ENCODE assay signal across 5 worm cellular contexts in the genomic region with DNA sequence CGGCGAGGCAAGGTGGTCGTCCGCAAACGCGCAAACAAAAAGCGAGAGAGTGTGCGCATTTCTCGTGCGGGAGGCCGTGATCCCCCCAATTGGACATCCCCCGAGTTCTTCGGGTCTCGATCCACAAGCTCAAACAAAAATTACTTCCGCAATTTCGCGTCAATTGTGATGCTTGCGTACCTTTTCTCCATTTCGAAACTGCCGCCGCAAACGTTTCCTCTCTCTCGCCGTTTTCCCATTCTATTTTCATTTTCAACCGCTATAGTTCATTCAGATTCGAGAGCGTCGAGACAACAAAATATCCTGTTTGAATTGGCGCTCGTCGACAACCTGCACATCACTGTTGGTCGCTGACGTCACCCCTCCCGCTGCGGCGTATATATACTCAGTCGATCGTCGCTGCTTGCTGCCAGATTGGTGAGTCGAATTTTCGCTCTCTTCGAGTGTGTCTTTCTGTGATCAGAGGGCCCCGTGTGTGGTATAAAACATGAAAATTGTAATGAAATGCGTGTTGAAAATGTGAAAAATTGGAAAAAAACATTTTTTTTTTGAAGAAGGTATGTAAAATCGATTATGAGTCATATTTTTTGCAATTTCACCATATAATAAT.
TF ChIP-seq lines count a peak whose summit lies in the region.

A gene (plus strand): TSS at position 275 of the 610 bp plus-strand sequence.
A gene (plus strand): TSS at position 304 of the 610 bp plus-strand sequence.

TF ChIP-seq in whole organism, L1 larva, 84 proteins besides CTCF, POLR2A, EP300 and RAD21 (continues in another document):
- TF ChIP-seq F16B12.6 (tag; optimal IDR thresholded peaks at IDR 0.05; lab: Kevin White, UChicago) (peak; percentile 94), ztf-4 (tag; optimal IDR thresholded peaks at IDR 0.05; lab: Kevin White, UChicago) (peak; percentile 93), unc-98 (GFP tag; IDR thresholded peaks at IDR 0.05; lab: Robert Waterston, UW) (peak; percentile 84), skn-1 (tag; optimal IDR thresholded peaks at IDR 0.05; lab: Kevin White, UChicago) (peak; percentile 84), swsn-7 (tag; optimal IDR thresholded peaks at IDR 0.05; lab: Kevin White, UChicago) (peak; percentile 97), nhr-71 (tag; optimal IDR thresholded peaks at IDR 0.05; lab: Kevin White, UChicago) (peak; percentile 99), unc-30 (tag; optimal IDR thresholded peaks at IDR 0.05; lab: Kevin White, UChicago) (no peak), Y116A8C.19 (tag; optimal IDR thresholded peaks at IDR 0.05; lab: Kevin White, UChicago; ENCODE audit: borderline replicate concordance) (no peak), mdl-1 (tag; optimal IDR thresholded peaks at IDR 0.05; lab: Kevin White, UChicago) (peak in 1 of 2 experiments; percentile 88), hlh-17 (GFP tag; optimal IDR thresholded peaks at IDR 0.05; lab: Kevin White, UChicago; ENCODE audit: borderline replicate concordance) (no peak), ceh-90 (tag; optimal IDR thresholded peaks at IDR 0.05; lab: Kevin White, UChicago) (no peak), jun-1 (tag; optimal IDR thresholded peaks at IDR 0.05; lab: Kevin White, UChicago) (peak; percentile 96), unc-62 (GFP tag; optimal IDR thresholded peaks at IDR 0.05; lab: Kevin White, UChicago) (no peak), snu-23 (GFP tag; optimal IDR thresholded peaks at IDR 0.05; lab: Kevin White, UChicago) (peak; percentile 97), C16A3.4 (tag; optimal IDR thresholded peaks at IDR 0.05; lab: Kevin White, UChicago) (peak; percentile 91), mep-1 (tag; optimal IDR thresholded peaks at IDR 0.05; lab: Kevin White, UChicago) (peak; percentile 96)

TF ChIP-seq in whole organism, L3 larva, 47 proteins besides CTCF, POLR2A, EP300 and RAD21 (continues in another document):
- peak; percentile 72 for TF ChIP-seq elt-1 (tag; optimal IDR thresholded peaks at IDR 0.05; lab: Kevin White, UChicago)
- TF ChIP-seq nhr-23 (tag; optimal IDR thresholded peaks at IDR 0.05; lab: Kevin White, UChicago) = peak; percentile 88
- peak; percentile 94 for TF ChIP-seq nhr-25 (tag; optimal IDR thresholded peaks at IDR 0.05; lab: Kevin White, UChicago)
- peak; percentile 85 for TF ChIP-seq elt-2 (tag; optimal IDR thresholded peaks at IDR 0.05; lab: Kevin White, UChicago)
- peak; percentile 95 for TF ChIP-seq jun-1 (tag; optimal IDR thresholded peaks at IDR 0.05; lab: Kevin White, UChicago)
- no peak for TF ChIP-seq nhr-67 (tag; optimal IDR thresholded peaks at IDR 0.05; lab: Kevin White, UChicago)
- peak; percentile 85 for TF ChIP-seq lin-39 (tag; optimal IDR thresholded peaks at IDR 0.05; lab: Kevin White, UChicago)
- TF ChIP-seq eor-1 (tag; optimal IDR thresholded peaks at IDR 0.05; lab: Kevin White, UChicago) = peak in 1 of 2 experiments; percentile 27
- peak; percentile 49 for TF ChIP-seq nhr-77 (tag; optimal IDR thresholded peaks at IDR 0.05; lab: Kevin White, UChicago)
- TF ChIP-seq snpc-4 (tag; optimal IDR thresholded peaks at IDR 0.05; lab: Kevin White, UChicago) = peak; percentile 59
- peak; percentile 91 for TF ChIP-seq sea-2 (GFP tag; optimal IDR thresholded peaks at IDR 0.05; lab: Kevin White, UChicago)
- peak; percentile 57 for TF ChIP-seq unc-62 (GFP tag; optimal IDR thresholded peaks at IDR 0.05; lab: Kevin White, UChicago)
- TF ChIP-seq ceh-28 (tag; optimal IDR thresholded peaks at IDR 0.05; lab: Kevin White, UChicago) = peak; percentile 74
- TF ChIP-seq ama-1 (optimal IDR thresholded peaks at IDR 0.05; lab: Kevin White, UChicago) = peak; percentile 96
- peak; percentile 9 for TF ChIP-seq zag-1 (tag; optimal IDR thresholded peaks at IDR 0.05; lab: Kevin White, UChicago)
- peak; percentile 38 for TF ChIP-seq hmg-11 (tag; optimal IDR thresholded peaks at IDR 0.05; lab: Kevin White, UChicago)
- TF ChIP-seq ceh-16 (tag; optimal IDR thresholded peaks at IDR 0.05; lab: Kevin White, UChicago) = no peak

TF ChIP-seq in whole organism, early embryonic, 17 proteins besides CTCF, POLR2A, EP300 and RAD21:
- 0 out of 2 replicates have a peak, but pooled peaks have one; percentile 20 for TF ChIP-seq flt-1 (GFP tag; IDR thresholded peaks at IDR 0.05; lab: Robert Waterston, UW)
- 0 out of 2 replicates have a peak, but pooled peaks have one; percentile 32 for TF ChIP-seq pes-1 (GFP tag; IDR thresholded peaks at IDR 0.05; lab: Robert Waterston, UW)
- TF ChIP-seq B0310.2 (tag; optimal IDR thresholded peaks at IDR 0.05; lab: Kevin White, UChicago) = no peak
- TF ChIP-seq ets-7 (tag; optimal IDR thresholded peaks at IDR 0.05; lab: Kevin White, UChicago) = no peak
- peak; percentile 85 for TF ChIP-seq scrt-1 (GFP tag; IDR thresholded peaks at IDR 0.05; lab: Robert Waterston, UW)
- peak; percentile 15 for TF ChIP-seq hmg-4 (GFP tag; optimal IDR thresholded peaks at IDR 0.05; lab: Kevin White, UChicago)
- no peak for TF ChIP-seq sea-1 (GFP tag; conservative IDR thresholded peaks at IDR 0.05; lab: Robert Waterston, UW)
- peak; percentile 71 for TF ChIP-seq F13C5.2 (tag; optimal IDR thresholded peaks at IDR 0.05; lab: Kevin White, UChicago)
- TF ChIP-seq hnd-1 (tag; optimal IDR thresholded peaks at IDR 0.05; lab: Kevin White, UChicago) = no peak
- TF ChIP-seq ceh-36 (tag; optimal IDR thresholded peaks at IDR 0.05; lab: Kevin White, UChicago) = no peak
- no peak for TF ChIP-seq tra-4 (tag; optimal IDR thresholded peaks at IDR 0.05; lab: Kevin White, UChicago)

TF ChIP-seq in whole organism, midembryonic, 9 proteins besides CTCF, POLR2A, EP300 and RAD21:
- no peak; the same call in 1 of the 2 replicates for TF ChIP-seq flt-1 (GFP tag; IDR thresholded peaks at IDR 0.05; lab: Robert Waterston, UW)
- peak; percentile 56 for TF ChIP-seq ztf-29 (GFP tag; IDR thresholded peaks at IDR 0.05; lab: Robert Waterston, UW)
- TF ChIP-seq cog-1 (tag; optimal IDR thresholded peaks at IDR 0.05; lab: Kevin White, UChicago) = peak; percentile 74
- no peak for TF ChIP-seq med-1 (GFP tag; optimal IDR thresholded peaks at IDR 0.05; lab: Kevin White, UChicago; ENCODE audit: insufficient read depth)
- TF ChIP-seq T22C8.4 (GFP tag; IDR thresholded peaks at IDR 0.05; lab: Robert Waterston, UW) = no peak
- no peak for TF ChIP-seq tab-1 (GFP tag; IDR thresholded peaks at IDR 0.05; lab: Robert Waterston, UW)
- peak; percentile 80 for TF ChIP-seq ztf-23 (GFP tag; IDR thresholded peaks at IDR 0.05; lab: Robert Waterston, UW)

TF ChIP-seq in whole organism, young adult, 124 proteins besides CTCF, POLR2A, EP300 and RAD21 (continues in another document):
- no peak for TF ChIP-seq unc-130 (GFP tag; optimal IDR thresholded peaks at IDR 0.05; lab: Kevin White, UChicago)
- TF ChIP-seq snpc-1.3 (tag; optimal IDR thresholded peaks at IDR 0.05; lab: Kevin White, UChicago; ENCODE audit: insufficient read depth) = peak; percentile 7
- peak; percentile 52 for TF ChIP-seq dpl-1 (GFP tag; optimal IDR thresholded peaks at IDR 0.05; lab: Kevin White, UChicago)
- TF ChIP-seq ceh-27 (GFP tag; optimal IDR thresholded peaks at IDR 0.05; lab: Kevin White, UChicago) = peak; percentile 71
- peak; percentile 77 to 91 for TF ChIP-seq let-607 (tag; optimal IDR thresholded peaks at IDR 0.05; lab: Kevin White, UChicago)
- peak; percentile 92 for TF ChIP-seq ceh-100 (GFP tag; IDR thresholded peaks at IDR 0.05; lab: Robert Waterston, UW)
- peak; percentile 98 for TF ChIP-seq nfyb-1 (GFP tag; IDR thresholded peaks at IDR 0.05; lab: Robert Waterston, UW)
- TF ChIP-seq madf-8 (GFP tag; conservative IDR thresholded peaks at IDR 0.05; lab: Robert Waterston, UW) = peak; percentile 68; the same call in 1 of the 2 replicates
- no peak for TF ChIP-seq rec-8 (tag; optimal IDR thresholded peaks at IDR 0.05; lab: Kevin White, UChicago)
- TF ChIP-seq lin-26 (GFP tag; IDR thresholded peaks at IDR 0.05; lab: Robert Waterston, UW) = peak; percentile 81
- TF ChIP-seq ztf-3 (GFP tag; optimal IDR thresholded peaks at IDR 0.05; lab: Kevin White, UChicago) = peak; percentile 15
- peak; percentile 95 for TF ChIP-seq lin-40 (tag; optimal IDR thresholded peaks at IDR 0.05; lab: Kevin White, UChicago)
- no peak for TF ChIP-seq nhr-27 (tag; optimal IDR thresholded peaks at IDR 0.05; lab: Kevin White, UChicago)
- TF ChIP-seq lin-54 (GFP tag; optimal IDR thresholded peaks at IDR 0.05; lab: Kevin White, UChicago) = peak; percentile 91
- TF ChIP-seq zim-3 (tag; optimal IDR thresholded peaks at IDR 0.05; lab: Kevin White, UChicago) = no peak
- TF ChIP-seq efl-1 (GFP tag; optimal IDR thresholded peaks at IDR 0.05; lab: Kevin White, UChicago) = peak; percentile 44
- peak; percentile 8 for TF ChIP-seq nhr-90 (tag; optimal IDR thresholded peaks at IDR 0.05; lab: Kevin White, UChicago)
- peak; percentile 30 for TF ChIP-seq unc-62 (GFP tag; optimal IDR thresholded peaks at IDR 0.05; lab: Kevin White, UChicago)
- TF ChIP-seq aptf-3 (GFP tag; IDR thresholded peaks at IDR 0.05; lab: Robert Waterston, UW) = no peak
- TF ChIP-seq hlh-12 (tag; optimal IDR thresholded peaks at IDR 0.05; lab: Kevin White, UChicago) = no peak
- TF ChIP-seq die-1 (tag; optimal IDR thresholded peaks at IDR 0.05; lab: Kevin White, UChicago) = no peak
- peak; percentile 51 for TF ChIP-seq pha-4 (tag; optimal IDR thresholded peaks at IDR 0.05; lab: Kevin White, UChicago)
- no peak for TF ChIP-seq snpc-1.1 (tag; optimal IDR thresholded peaks at IDR 0.05; lab: Kevin White, UChicago; ENCODE audit: insufficient read depth)
- TF ChIP-seq B0336.3 (GFP tag; IDR thresholded peaks at IDR 0.05; lab: Robert Waterston, UW) = no peak
- TF ChIP-seq ztf-25 (GFP tag; IDR thresholded peaks at IDR 0.05; lab: Robert Waterston, UW) = 0 out of 2 replicates have a peak, but pooled peaks have one; percentile 35
- no peak for TF ChIP-seq T26A5.8 (tag; optimal IDR thresholded peaks at IDR 0.05; lab: Kevin White, UChicago)
- 0 out of 2 replicates have a peak, but pooled peaks have one; percentile 60 for TF ChIP-seq Y79H2A.3 (GFP tag; conservative IDR thresholded peaks at IDR 0.05; lab: Robert Waterston, UW)
- no peak for TF ChIP-seq Y53F4B.3 (GFP tag; IDR thresholded peaks at IDR 0.05; lab: Robert Waterston, UW)
- TF ChIP-seq madf-10 (tag; optimal IDR thresholded peaks at IDR 0.05; lab: Kevin White, UChicago) = peak; percentile 85
- no peak for TF ChIP-seq mel-28 (tag; optimal IDR thresholded peaks at IDR 0.05; lab: Kevin White, UChicago; ENCODE audit: borderline replicate concordance)
- TF ChIP-seq lsy-27 (tag; optimal IDR thresholded peaks at IDR 0.05; lab: Kevin White, UChicago; ENCODE audit: borderline replicate concordance, insufficient read depth) = no peak
- no peak for TF ChIP-seq fkh-3 (tag; optimal IDR thresholded peaks at IDR 0.05; lab: Kevin White, UChicago)
- peak in 2 of 3 experiments; percentile 34 to 90 for TF ChIP-seq lin-35 (GFP tag; optimal IDR thresholded peaks at IDR 0.05; lab: Kevin White, UChicago)
- TF ChIP-seq F23B12.7 (tag; optimal IDR thresholded peaks at IDR 0.05; lab: Kevin White, UChicago; ENCODE audit: insufficient read depth) = peak; percentile 43
- no peak for TF ChIP-seq mxl-1 (tag; optimal IDR thresholded peaks at IDR 0.05; lab: Kevin White, UChicago)
- TF ChIP-seq F22D6.2 (tag; optimal IDR thresholded peaks at IDR 0.05; lab: Kevin White, UChicago) = peak; percentile 35
